Fruit fly (Drosophila melanogaster) whole organism, embryonic: ENCODE measurements around the gene SMC1.

ENCODE experiments used
- ATbp ChIP-seq: fragments of 200-800 bp; sonication (Bioruptor generic); optimal IDR thresholded peaks from 2 replicates; lab custom pipeline; 2017; ENCODE audit warnings: missing biosample characterization, mild to moderate bottlenecking, missing genetic modification characterization, missing genetic modification reagents
- Aef1 ChIP-seq: fragments of 200-800 bp; sonication (Bioruptor generic); IDR thresholded peaks from 3 replicates; pipeline ENCODE4 v1.3.6; 2022; ENCODE audit warnings: missing biosample characterization, missing genetic modification characterization
- Antp ChIP-seq: fragments of 200-800 bp; sonication (Bioruptor generic); optimal IDR thresholded peaks from 3 replicates; lab custom pipeline; 2016; ENCODE audit warnings: missing biosample characterization, missing genetic modification characterization
- Blimp-1 ChIP-seq: fragments of 200-800 bp; sonication (Bioruptor generic); optimal IDR thresholded peaks from 3 replicates; lab custom pipeline; 2018; ENCODE audit warnings: missing biosample characterization, missing genetic modification characterization, mild to moderate bottlenecking, moderate library complexity, missing genetic modification reagents
- CG11456 ChIP-seq: fragments of 200-800 bp; sonication (Bioruptor generic); IDR thresholded peaks from 3 replicates; pipeline ENCODE4 v1.3.6; 2022; ENCODE audit warnings: missing biosample characterization, missing genetic modification characterization
- CG11695 ChIP-seq: fragments of 200-800 bp; sonication (Bioruptor generic); IDR thresholded peaks from 3 replicates; pipeline ENCODE4 v1.3.6; 2022; ENCODE audit warnings: missing biosample characterization, missing genetic modification characterization
- CG12236 ChIP-seq: fragments of 200-800 bp; sonication (Bioruptor generic); optimal IDR thresholded peaks from 2 replicates; lab custom pipeline; 2016; ENCODE audit warnings: missing biosample characterization, missing genetic modification characterization
- CG12659 ChIP-seq: fragments of 200-800 bp; sonication (Bioruptor generic); optimal IDR thresholded peaks from 3 replicates; lab custom pipeline; 2017; ENCODE audit warnings: mild to moderate bottlenecking, missing biosample characterization, missing genetic modification reagents, missing genetic modification characterization
- CG13123 ChIP-seq: fragments of 200-800 bp; sonication (Bioruptor generic); optimal IDR thresholded peaks from 2 replicates; lab custom pipeline; 2016; ENCODE audit warnings: missing biosample characterization, missing genetic modification characterization
- CG15269 ChIP-seq: fragments of 200-800 bp; sonication (Bioruptor generic); optimal IDR thresholded peaks from 2 replicates; lab custom pipeline; 2018; ENCODE audit warnings: missing biosample characterization, mild to moderate bottlenecking, missing genetic modification characterization, moderate library complexity
- CG17186 ChIP-seq: fragments of 200-800 bp; sonication (Bioruptor generic); optimal IDR thresholded peaks from 3 replicates; lab custom pipeline; 2017; ENCODE audit warnings: missing biosample characterization, missing genetic modification reagents, missing genetic modification characterization
- CG17359 ChIP-seq: fragments of 200-800 bp; sonication (Bioruptor generic); optimal IDR thresholded peaks from 3 replicates; lab custom pipeline; 2018; ENCODE audit warnings: missing biosample characterization, mild to moderate bottlenecking, missing genetic modification characterization, moderate library complexity
- CG17912 ChIP-seq: fragments of 200-800 bp; sonication (Bioruptor generic); optimal IDR thresholded peaks from 2 replicates; lab custom pipeline; 2018; ENCODE audit warnings: missing biosample characterization, mild to moderate bottlenecking, missing genetic modification characterization
- CG2116 ChIP-seq: fragments of 200-800 bp; sonication (Bioruptor generic); optimal IDR thresholded peaks from 3 replicates; lab custom pipeline; 2018; ENCODE audit warnings: missing biosample characterization, mild to moderate bottlenecking, missing genetic modification characterization
- CG31365 ChIP-seq: fragments of 200-800 bp; sonication (Bioruptor generic); optimal IDR thresholded peaks from 2 replicates; lab custom pipeline; 2018; ENCODE audit warnings: missing biosample characterization, mild to moderate bottlenecking, missing genetic modification characterization
- CG32532 ChIP-seq: fragments of 200-800 bp; sonication (Bioruptor generic); IDR thresholded peaks from 2 replicates; pipeline ENCODE4 v1.3.6; 2022; ENCODE audit warnings: missing biosample characterization, missing genetic modification characterization
- CG32772 ChIP-seq: fragments of 200-800 bp; sonication (Bioruptor generic); IDR thresholded peaks from 2 replicates; pipeline ENCODE4 v1.3.6; 2022; ENCODE audit warnings: missing biosample characterization, missing genetic modification characterization
- CG4404 ChIP-seq: fragments of 200-800 bp; sonication (Bioruptor generic); IDR thresholded peaks from 2 replicates; pipeline ENCODE4 v1.3.6; 2022; ENCODE audit warnings: missing biosample characterization, missing genetic modification characterization
- CG5180 ChIP-seq: fragments of 200-800 bp; sonication (Bioruptor generic); optimal IDR thresholded peaks from 3 replicates; lab custom pipeline; 2017; ENCODE audit warnings: missing biosample characterization, missing genetic modification characterization, mild to moderate bottlenecking, moderate library complexity, missing genetic modification reagents
- CG8281 ChIP-seq: fragments of 200-800 bp; sonication (Bioruptor generic); optimal IDR thresholded peaks from 2 replicates; lab custom pipeline; 2018; ENCODE audit warnings: missing biosample characterization, mild to moderate bottlenecking, missing genetic modification characterization, moderate library complexity
- CG8388 ChIP-seq: fragments of 200-800 bp; sonication (Bioruptor generic); optimal IDR thresholded peaks from 2 replicates; lab custom pipeline; 2019; ENCODE audit warnings: missing biosample characterization, mild to moderate bottlenecking, missing genetic modification characterization, moderate library complexity
- Chrac-16 ChIP-seq: fragments of 200-800 bp; sonication (Bioruptor generic); optimal IDR thresholded peaks from 3 replicates; lab custom pipeline; 2016; ENCODE audit warnings: missing biosample characterization, missing genetic modification characterization
- Dbx ChIP-seq: fragments of 200-800 bp; sonication (Bioruptor generic); IDR thresholded peaks from 3 replicates; pipeline ENCODE4 v1.3.6; 2022; ENCODE audit warnings: missing biosample characterization, missing genetic modification characterization
- ERR ChIP-seq: fragments of 200-800 bp; sonication (Bioruptor generic); optimal IDR thresholded peaks from 2 replicates; lab custom pipeline; 2016; ENCODE audit warnings: missing biosample characterization, missing genetic modification characterization
- Fer3 ChIP-seq: fragments of 200-800 bp; sonication (Bioruptor generic); optimal IDR thresholded peaks from 2 replicates; lab custom pipeline; 2018; ENCODE audit warnings: missing biosample characterization, mild to moderate bottlenecking, missing genetic modification characterization, moderate library complexity
- GATAe ChIP-seq: fragments of 200-800 bp; sonication (Bioruptor generic); conservative IDR thresholded peaks from 2 replicates; pipeline ENCODE4 v1.3.6; 2022; ENCODE audit warnings: missing biosample characterization, missing genetic modification characterization
- Hmx ChIP-seq: fragments of 200-800 bp; sonication (Bioruptor generic); optimal IDR thresholded peaks from 2 replicates; lab custom pipeline; 2016; ENCODE audit warnings: missing biosample characterization, missing genetic modification characterization
- Hr39 ChIP-seq: fragments of >200 bp; optimal IDR thresholded peaks from 2 replicates; lab custom pipeline; 2017
- Med ChIP-seq: fragments of 200-800 bp; sonication (Bioruptor generic); peaks from one replicate; lab custom pipeline; 2016; ENCODE audit warnings: missing biosample characterization, missing genetic modification characterization, mild to moderate bottlenecking, inconsistent platforms, moderate library complexity
- Myb ChIP-seq: fragments of 200-800 bp; sonication (Bioruptor generic); optimal IDR thresholded peaks from 2 replicates; lab custom pipeline; 2016; ENCODE audit warnings: missing biosample characterization, missing genetic modification characterization
- Neu2 ChIP-seq: fragments of 200-800 bp; sonication (Bioruptor generic); optimal IDR thresholded peaks from 3 replicates; lab custom pipeline; 2016; ENCODE audit warnings: missing biosample characterization, missing genetic modification characterization, borderline replicate concordance
- Pdp1 ChIP-seq, 2 experiments: fragments of 200-800 bp; sonication (Bioruptor generic); optimal IDR thresholded peaks; 3 replicates each; lab custom pipeline; 2016; ENCODE audit warnings: missing biosample characterization in 2 of 2, missing genetic modification characterization in 2 of 2, mild to moderate bottlenecking in 1 of 2, moderate library complexity in 1 of 2
- Poxn ChIP-seq: fragments of 200-800 bp; sonication (Bioruptor generic); IDR thresholded peaks from 2 replicates; pipeline ENCODE4 v1.3.6; 2022; ENCODE audit warnings: missing biosample characterization, missing genetic modification characterization
- Ravus ChIP-seq: fragments of 200-800 bp; sonication (Bioruptor generic); IDR thresholded peaks from 2 replicates; pipeline ENCODE4 v1.3.6; 2022; ENCODE audit warnings: missing biosample characterization, missing genetic modification characterization
- Rfx ChIP-seq: fragments of 200-800 bp; sonication (Bioruptor generic); IDR thresholded peaks from 2 replicates; pipeline ENCODE4 v1.3.6; 2022; ENCODE audit warnings: missing biosample characterization, missing genetic modification characterization
- Scr ChIP-seq: fragments of 200-800 bp; sonication (Bioruptor generic); IDR thresholded peaks from 2 replicates; pipeline ENCODE4 v1.3.6; 2022; ENCODE audit warnings: missing biosample characterization, missing genetic modification characterization; ENCODE audit not compliant: partially characterized antibody
- Spps ChIP-seq: fragments of 200-800 bp; sonication (Bioruptor generic); optimal IDR thresholded peaks from 2 replicates; lab custom pipeline; 2018; ENCODE audit warnings: missing biosample characterization, mild to moderate bottlenecking, missing genetic modification characterization
- TFAM ChIP-seq: fragments of 200-800 bp; sonication (Bioruptor generic); optimal IDR thresholded peaks from 2 replicates; lab custom pipeline; 2017; ENCODE audit warnings: missing biosample characterization, missing genetic modification characterization, inconsistent platforms
- Tbp ChIP-seq: fragments of >200 bp; optimal IDR thresholded peaks from 2 replicates; lab custom pipeline; 2018; ENCODE audit warnings: missing biosample characterization, missing genetic modification characterization
- ato ChIP-seq: fragments of 200-800 bp; sonication (Bioruptor generic); IDR thresholded peaks from 2 replicates; pipeline ENCODE4 v1.3.6; 2022; ENCODE audit warnings: missing biosample characterization, missing genetic modification characterization; ENCODE audit not compliant: partially characterized antibody
- ci ChIP-seq: fragments of 200-800 bp; sonication (Bioruptor generic); IDR thresholded peaks from 3 replicates; pipeline ENCODE4 v1.3.6; 2022; ENCODE audit warnings: missing biosample characterization, missing genetic modification characterization
- fd3F ChIP-seq: fragments of 200-800 bp; sonication (Bioruptor generic); optimal IDR thresholded peaks from 2 replicates; lab custom pipeline; 2018; ENCODE audit warnings: missing biosample characterization, mild to moderate bottlenecking, missing genetic modification characterization, moderate library complexity
- gt ChIP-seq: fragments of 200-800 bp; sonication (Bioruptor generic); IDR thresholded peaks from 2 replicates; pipeline ENCODE4 v1.3.6; 2022; ENCODE audit warnings: missing biosample characterization, missing genetic modification characterization
- ham ChIP-seq: fragments of 200-800 bp; sonication (Bioruptor generic); IDR thresholded peaks from 2 replicates; pipeline ENCODE4 v1.3.6; 2022; ENCODE audit warnings: missing biosample characterization, missing genetic modification characterization
- lab ChIP-seq: fragments of 200-800 bp; sonication (Bioruptor generic); optimal IDR thresholded peaks from 3 replicates; lab custom pipeline; 2017; ENCODE audit warnings: missing biosample characterization, missing genetic modification characterization, mild to moderate bottlenecking, moderate library complexity, missing genetic modification reagents
- pho ChIP-seq: fragments of 200-800 bp; sonication (Bioruptor generic); optimal IDR thresholded peaks from 2 replicates; lab custom pipeline; 2016; ENCODE audit warnings: missing biosample characterization, missing genetic modification characterization
- pzg ChIP-seq: fragments of 200-800 bp; sonication (Bioruptor generic); optimal IDR thresholded peaks from 3 replicates; lab custom pipeline; 2018; ENCODE audit warnings: missing biosample characterization, mild to moderate bottlenecking, missing genetic modification characterization, moderate library complexity
- ro ChIP-seq: fragments of 200-800 bp; sonication (Bioruptor generic); IDR thresholded peaks from 2 replicates; pipeline ENCODE4 v1.3.6; 2022; ENCODE audit warnings: missing biosample characterization, missing genetic modification characterization
- sens ChIP-seq: fragments of 200-800 bp; sonication (Bioruptor generic); peaks from one replicate; lab custom pipeline; 2016; ENCODE audit warnings: missing biosample characterization, missing genetic modification characterization
- tna ChIP-seq: fragments of 200-800 bp; sonication (Bioruptor generic); IDR thresholded peaks from 2 replicates; pipeline ENCODE4 v1.3.6; 2022; ENCODE audit warnings: missing biosample characterization, missing genetic modification characterization; ENCODE audit not compliant: partially characterized antibody
- wdn ChIP-seq: fragments of 200-800 bp; sonication (Bioruptor generic); IDR thresholded peaks from 2 replicates; pipeline ENCODE4 v1.3.6; 2022; ENCODE audit warnings: missing biosample characterization, missing genetic modification characterization

The SMC1 gene

DNA sequence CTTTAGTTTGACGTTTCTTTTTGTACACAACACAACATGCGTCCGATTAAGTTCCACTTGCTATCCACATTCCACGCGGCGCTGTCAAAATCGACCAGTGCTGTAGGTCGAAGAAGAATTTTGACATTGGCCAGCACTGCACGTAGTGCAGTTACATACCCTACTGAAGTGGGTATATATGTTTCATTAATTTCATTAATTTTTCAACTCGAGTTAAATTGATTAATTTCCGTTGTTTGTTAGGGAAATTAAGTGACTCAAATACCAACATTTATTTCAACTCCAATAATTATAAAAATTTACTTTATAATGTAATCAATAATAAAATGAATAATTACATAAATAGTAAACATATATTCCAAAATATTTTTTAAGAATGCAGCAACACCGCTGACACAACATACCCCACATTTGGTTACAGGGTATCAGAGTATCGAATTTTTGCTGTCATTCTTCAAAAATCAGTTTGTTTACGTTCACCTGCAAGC is 50.9 kb downstream of the SMC1 start, which contains the start of the genes eIF4EHP and CG18428 (continued):
- no peak for TF ChIP-seq Neu2 (GFP tag; lab: Kevin White, UChicago)
- TF ChIP-seq CG17186 (GFP tag; lab: Kevin White, UChicago): peak; percentile 90
- no peak for TF ChIP-seq Aef1 (GFP tag; lab: Robert Waterston, UW)
- TF ChIP-seq CG4404: no peak
- no peak for TF ChIP-seq tna
- peak; percentile 79 for TF ChIP-seq CG31365 (tag; lab: Kevin White, UChicago)
- peak; percentile 77 for TF ChIP-seq ERR (GFP tag; lab: Kevin White, UChicago)
- no peak for TF ChIP-seq Rfx
- TF ChIP-seq Hr39 (lab: Kevin White, UChicago): no peak
- TF ChIP-seq Spps (tag; lab: Kevin White, UChicago): peak; percentile 99
- peak; percentile 85 to 86 for TF ChIP-seq Pdp1 (GFP tag; optimal IDR thresholded peaks at IDR 0.05; lab: Kevin White, UChicago)
- TF ChIP-seq Poxn (GFP tag; lab: Robert Waterston, UW): 0 out of 2 replicates have a peak, but pooled peaks have one; percentile 97
- peak; percentile 45 for TF ChIP-seq CG12236 (GFP tag; lab: Kevin White, UChicago)
- peak; percentile 98 for TF ChIP-seq sens (GFP tag; lab: Kevin White, UChicago)
- peak; percentile 99 for TF ChIP-seq Chrac-16 (GFP tag; lab: Kevin White, UChicago)
- peak; percentile 100 for TF ChIP-seq CG15269 (tag; lab: Kevin White, UChicago)
- TF ChIP-seq Ravus (GFP tag; lab: Robert Waterston, UW): no peak; the same call in none of the 2 replicates
- TF ChIP-seq Fer3 (tag; lab: Kevin White, UChicago): peak; percentile 100
- TF ChIP-seq TFAM (GFP tag; lab: Kevin White, UChicago): peak; percentile 87
- no peak for TF ChIP-seq gt (GFP tag; lab: Robert Waterston, UW)
- no peak; the same call in 2 of the 3 replicates for TF ChIP-seq ci
- peak; percentile 83 for TF ChIP-seq Antp (GFP tag; lab: Kevin White, UChicago)
- TF ChIP-seq Myb: peak; percentile 70
- peak; percentile 98 for TF ChIP-seq CG11456
- TF ChIP-seq CG32772: no peak
- TF ChIP-seq pzg: peak; percentile 74
- peak; percentile 100 for TF ChIP-seq lab (GFP tag; lab: Kevin White, UChicago)
- no peak; the same call in none of the 2 replicates for TF ChIP-seq wdn
- TF ChIP-seq fd3F: peak; percentile 100
- no peak for TF ChIP-seq ro (GFP tag; lab: Robert Waterston, UW)
- no peak for TF ChIP-seq Scr (GFP tag; lab: Robert Waterston, UW)
- TF ChIP-seq CG17359 (tag; lab: Kevin White, UChicago): peak; percentile 99
- 0 out of 2 replicates have a peak, but pooled peaks have one; percentile 96 for TF ChIP-seq ham (GFP tag; lab: Robert Waterston, UW)
- TF ChIP-seq CG12659 (GFP tag; lab: Kevin White, UChicago): peak; percentile 100
- peak; percentile 98 for TF ChIP-seq Med (GFP tag; lab: Kevin White, UChicago)
- TF ChIP-seq Hmx (GFP tag; lab: Kevin White, UChicago): peak; percentile 76
- peak; percentile 97 for TF ChIP-seq ATbp (GFP tag; lab: Kevin White, UChicago)
- TF ChIP-seq CG2116 (GFP tag; lab: Kevin White, UChicago): peak; percentile 89
- peak; percentile 91 for TF ChIP-seq CG5180 (GFP tag; lab: Kevin White, UChicago)
- TF ChIP-seq CG8388 (GFP tag; lab: Kevin White, UChicago): peak; percentile 98
- peak; percentile 94 for TF ChIP-seq CG8281
- TF ChIP-seq CG17912 (GFP tag; lab: Kevin White, UChicago): peak; percentile 96
- TF ChIP-seq CG32532 (GFP tag; lab: Robert Waterston, UW): no peak
- no peak for TF ChIP-seq ato (GFP tag; lab: Robert Waterston, UW)
- no peak for TF ChIP-seq Tbp (GFP tag; lab: Kevin White, UChicago)
- TF ChIP-seq Blimp-1 (GFP tag; lab: Kevin White, UChicago): peak; percentile 98
- no peak for TF ChIP-seq Dbx
- TF ChIP-seq GATAe (GFP tag; lab: Robert Waterston, UW): 0 out of 2 replicates have a peak, but pooled peaks have one; percentile 99
- no peak for TF ChIP-seq CG11695 (GFP tag; lab: Robert Waterston, UW)
- TF ChIP-seq CG13123 (GFP tag; lab: Kevin White, UChicago): peak; percentile 97
- peak; percentile 88 for TF ChIP-seq pho (GFP tag; lab: Kevin White, UChicago)
